Fruit fly (Drosophila melanogaster): ENCODE data around the gene CG33493.

CG33493 gene

dm6 chr3L:10692459-10693217 lies at the start of gene CG33493:
TSS of gene CG33493 (minus strand) at chr3L:10693167.
- TF ChIP-seq CG17801 (GFP tag; optimal IDR thresholded peaks at IDR 0.05; ENCODE audit: partially characterized antibody): no peak

- TF ChIP-seq CG17801 (GFP tag; optimal IDR thresholded peaks at IDR 0.05; ENCODE audit: partially characterized antibody): no peak
These were observed 49.3 kb upstream of the CG33493 start for dm6 chr3L:10742225-10742624.

dm6 chr3L:10741120-10741519 lies 48.2 kb upstream of the CG33493 start:
- no peak for TF ChIP-seq CG17801 (GFP tag; optimal IDR thresholded peaks at IDR 0.05; ENCODE audit: partially characterized antibody)

- no peak for TF ChIP-seq CG17801 (GFP tag; optimal IDR thresholded peaks at IDR 0.05; ENCODE audit: partially characterized antibody)
These were observed 47.7 kb upstream of the CG33493 start for dm6 chr3L:10740707-10741106.

dm6 chr3L:10739666-10740417 lies 46.9 kb upstream of the CG33493 start:
- TF ChIP-seq CG17801 (GFP tag; optimal IDR thresholded peaks at IDR 0.05; ENCODE audit: partially characterized antibody): peak; percentile 37

- TF ChIP-seq CG17801 (GFP tag; optimal IDR thresholded peaks at IDR 0.05; ENCODE audit: partially characterized antibody): no peak
These were observed 46.2 kb upstream of the CG33493 start for dm6 chr3L:10739109-10739665.

- TF ChIP-seq CG17801 (GFP tag; optimal IDR thresholded peaks at IDR 0.05; ENCODE audit: partially characterized antibody): peak; percentile 70
These were observed 45.6 kb upstream of the CG33493 start for dm6 chr3L:10738347-10739108.

- peak; percentile 62 for TF ChIP-seq CG17801 (GFP tag; optimal IDR thresholded peaks at IDR 0.05; ENCODE audit: partially characterized antibody)
These were observed 44.2 kb upstream of the CG33493 start for dm6 chr3L:10737123-10737709.

- TF ChIP-seq CG17801 (GFP tag; optimal IDR thresholded peaks at IDR 0.05; ENCODE audit: partially characterized antibody): no peak
These were observed 43.6 kb upstream of the CG33493 start for dm6 chr3L:10736483-10737122.

dm6 chr3L:10735095-10735494 lies 42.1 kb upstream of the CG33493 start:
- TF ChIP-seq CG17801 (GFP tag; optimal IDR thresholded peaks at IDR 0.05; ENCODE audit: partially characterized antibody): no peak

- TF ChIP-seq CG17801 (GFP tag; optimal IDR thresholded peaks at IDR 0.05; ENCODE audit: partially characterized antibody): no peak
These were observed 41.6 kb upstream of the CG33493 start for dm6 chr3L:10734561-10734960.

dm6 chr3L:10733502-10733901 lies 40.5 kb upstream of the CG33493 start:
- TF ChIP-seq CG17801 (GFP tag; optimal IDR thresholded peaks at IDR 0.05; ENCODE audit: partially characterized antibody): no peak

dm6 chr3L:10732032-10732431 lies 39.1 kb upstream of the CG33493 start:
- TF ChIP-seq CG17801 (GFP tag; optimal IDR thresholded peaks at IDR 0.05; ENCODE audit: partially characterized antibody): no peak

dm6 chr3L:10727123-10727522 lies 34.2 kb upstream of the CG33493 start:
- no peak for TF ChIP-seq CG17801 (GFP tag; optimal IDR thresholded peaks at IDR 0.05; ENCODE audit: partially characterized antibody)
